Worm (Caenorhabditis elegans) whole organism, L4 larva: Measurements from ENCODE around the gene fat-6.

Experiments
- D1046.2 ChIP-seq: fragments of 200-800 bp; sonication (Bioruptor generic); IDR thresholded peaks from 2 replicates; pipeline ENCODE4 v1.3.6; 2022; ENCODE audit warnings: missing genetic modification characterization, missing compliant biosample characterization
- T20F7.1 ChIP-seq: fragments of 200-800 bp; sonication (Bioruptor generic); optimal IDR thresholded peaks from 2 replicates; lab custom pipeline; 2018; ENCODE audit warnings: mild to moderate bottlenecking, missing genetic modification characterization, missing compliant biosample characterization
- T26A8.4 ChIP-seq: fragments of 200-800 bp; sonication (Bioruptor generic); IDR thresholded peaks from 2 replicates; pipeline ENCODE4 v1.3.6; 2022; ENCODE audit warnings: missing genetic modification characterization, missing compliant biosample characterization
- Y105C5A.15 ChIP-seq: fragments of 200-800 bp; sonication (Bioruptor generic); IDR thresholded peaks from 2 replicates; pipeline ENCODE4 v1.3.6; 2022; ENCODE audit warnings: missing genetic modification characterization, missing compliant biosample characterization
- Y5F2A.4 ChIP-seq: fragments of 200-800 bp; sonication (Bioruptor generic); optimal IDR thresholded peaks from 2 replicates; lab custom pipeline; 2018; ENCODE audit warnings: mild to moderate bottlenecking, missing genetic modification characterization, missing compliant biosample characterization
- ZK337.2 ChIP-seq: fragments of 200-800 bp; sonication (Bioruptor generic); IDR thresholded peaks from 2 replicates; pipeline ENCODE4 v1.3.6; 2022; ENCODE audit warnings: missing genetic modification reagents, missing genetic modification characterization, missing compliant biosample characterization
- ZK546.5 ChIP-seq, 2 experiments: sonication (generic microtip); optimal IDR thresholded peaks; 2 replicates each; lab custom pipeline; 2017; ENCODE audit warnings: missing biosample characterization in 2 of 2, missing genetic modification characterization in 2 of 2
- aly-2 ChIP-seq: sonication (generic microtip); optimal IDR thresholded peaks from 2 replicates; lab custom pipeline; 2018; ENCODE audit warnings: missing biosample characterization, missing genetic modification characterization
- ama-1 ChIP-seq: fragments of 150-350 bp; optimal IDR thresholded peaks from 2 replicates; lab custom pipeline; 2014; ENCODE audit warnings: inconsistent platforms, mixed read lengths
- attf-4 ChIP-seq: sonication (generic microtip); optimal IDR thresholded peaks from 3 replicates; lab custom pipeline; 2017; ENCODE audit warnings: missing biosample characterization, missing genetic modification characterization
- ceh-82 ChIP-seq: sonication (generic microtip); optimal IDR thresholded peaks from 2 replicates; lab custom pipeline; 2017; ENCODE audit warnings: missing biosample characterization, missing genetic modification characterization
- cey-2 ChIP-seq: sonication (generic microtip); optimal IDR thresholded peaks from 3 replicates; lab custom pipeline; 2017; ENCODE audit warnings: missing genetic modification characterization, mild to moderate bottlenecking, missing compliant biosample characterization, antibody characterized with exemption, borderline replicate concordance; ENCODE audit not compliant: insufficient read depth
- daf-12 ChIP-seq: fragments of 150-350 bp; optimal IDR thresholded peaks from 2 replicates; lab custom pipeline; 2014; ENCODE audit warnings: missing biosample characterization, missing genetic modification reagents, missing genetic modification characterization
- daf-19 ChIP-seq: fragments of 200-800 bp; sonication (Bioruptor generic); conservative IDR thresholded peaks from 2 replicates; pipeline ENCODE4 v1.3.6; 2022; ENCODE audit warnings: missing genetic modification characterization, missing compliant biosample characterization
- dpl-1 ChIP-seq: fragments of 150-350 bp; optimal IDR thresholded peaks from 2 replicates; lab custom pipeline; 2014; ENCODE audit warnings: missing biosample characterization, missing genetic modification reagents, missing genetic modification characterization
- duxl-1 ChIP-seq: sonication (generic microtip); optimal IDR thresholded peaks from 2 replicates; lab custom pipeline; 2016; ENCODE audit warnings: mild to moderate bottlenecking, missing genetic modification characterization, moderate library complexity, missing compliant biosample characterization; ENCODE audit not compliant: poor library complexity
- fos-1 ChIP-seq: fragments of 150-350 bp; optimal IDR thresholded peaks from 2 replicates; lab custom pipeline; 2014; ENCODE audit warnings: missing biosample characterization, missing genetic modification characterization
- gei-8 ChIP-seq: fragments of 200-800 bp; sonication (Bioruptor generic); optimal IDR thresholded peaks from 2 replicates; lab custom pipeline; 2018; ENCODE audit warnings: mild to moderate bottlenecking, missing genetic modification characterization, missing compliant biosample characterization
- hlh-11 ChIP-seq: fragments of 200-800 bp; sonication (Bioruptor generic); optimal IDR thresholded peaks from 2 replicates; lab custom pipeline; 2018; ENCODE audit warnings: mild to moderate bottlenecking, missing genetic modification characterization, missing compliant biosample characterization
- jun-1 ChIP-seq: fragments of 150-350 bp; optimal IDR thresholded peaks from 2 replicates; lab custom pipeline; 2014; ENCODE audit warnings: missing biosample characterization, missing genetic modification reagents, missing genetic modification characterization
- madf-9 ChIP-seq: fragments of 200-800 bp; sonication (Bioruptor generic); conservative IDR thresholded peaks from 2 replicates; pipeline ENCODE4 v1.3.6; 2022; ENCODE audit warnings: missing genetic modification reagents, missing genetic modification characterization, missing compliant biosample characterization
- mdt-29 ChIP-seq: fragments of 200-800 bp; sonication (Bioruptor generic); IDR thresholded peaks from 2 replicates; pipeline ENCODE4 v1.3.6; 2022; ENCODE audit warnings: missing genetic modification reagents, missing genetic modification characterization, missing compliant biosample characterization
- nhr-237 ChIP-seq: sonication (generic microtip); optimal IDR thresholded peaks from 2 replicates; lab custom pipeline; 2017; ENCODE audit warnings: missing biosample characterization, missing genetic modification characterization
- nhr-25 ChIP-seq: sonication (generic microtip); optimal IDR thresholded peaks from 2 replicates; lab custom pipeline; 2017; ENCODE audit warnings: missing genetic modification characterization, mild to moderate bottlenecking, missing compliant biosample characterization, antibody characterized with exemption, moderate library complexity, borderline replicate concordance; ENCODE audit not compliant: insufficient read depth
- nhr-77 ChIP-seq: fragments of 150-350 bp; optimal IDR thresholded peaks from 2 replicates; lab custom pipeline; 2014; ENCODE audit warnings: missing biosample characterization, missing genetic modification characterization
- pha-4 ChIP-seq, 2 experiments: fragments of 150-350 bp in 1 of 2; fragments of 200-800 bp in 1 of 2; sonication (Bioruptor generic) in 1 of 2; IDR thresholded peaks in 1 of 2; optimal IDR thresholded peaks in 1 of 2; 2 replicates each; pipeline versions ENCODE4 v1.3.6 to Lab custom; 2014 to 2022; ENCODE audit warnings: missing genetic modification characterization in 2 of 2, missing genetic modification reagents in 2 of 2, missing biosample characterization in 1 of 2, missing compliant biosample characterization in 1 of 2
- pqm-1 ChIP-seq: sonication (generic microtip); optimal IDR thresholded peaks from 2 replicates; lab custom pipeline; 2017; ENCODE audit warnings: missing biosample characterization, missing genetic modification characterization
- rbr-2 ChIP-seq: sonication (generic microtip); optimal IDR thresholded peaks from 2 replicates; lab custom pipeline; 2016; ENCODE audit warnings: missing genotype, missing genetic modification characterization, missing compliant biosample characterization
- saeg-2 ChIP-seq: fragments of 200-800 bp; sonication (Bioruptor generic); IDR thresholded peaks from 2 replicates; pipeline ENCODE4 v1.3.6; 2022; ENCODE audit warnings: missing genetic modification reagents, missing genetic modification characterization, missing compliant biosample characterization
- sdz-12 ChIP-seq: fragments of 200-800 bp; sonication (Bioruptor generic); optimal IDR thresholded peaks from 2 replicates; lab custom pipeline; 2018; ENCODE audit warnings: mild to moderate bottlenecking, missing genetic modification characterization, missing compliant biosample characterization
- skn-1 ChIP-seq: fragments of 150-350 bp; optimal IDR thresholded peaks from 2 replicates; lab custom pipeline; 2014; ENCODE audit warnings: missing biosample characterization, missing genetic modification characterization
- spr-1 ChIP-seq: sonication (generic microtip); optimal IDR thresholded peaks from 2 replicates; lab custom pipeline; 2016; ENCODE audit warnings: mild to moderate bottlenecking, missing genetic modification characterization, missing compliant biosample characterization
- tag-97 ChIP-seq: fragments of 200-800 bp; sonication (Bioruptor generic); IDR thresholded peaks from 2 replicates; pipeline ENCODE4 v1.3.6; 2022; ENCODE audit warnings: missing genetic modification characterization, missing compliant biosample characterization
- tra-1 ChIP-seq: fragments of 200-800 bp; sonication (Bioruptor generic); IDR thresholded peaks from 2 replicates; pipeline ENCODE4 v1.3.6; 2022; ENCODE audit warnings: missing genetic modification reagents, missing genetic modification characterization, missing compliant biosample characterization
- unc-62 ChIP-seq, 3 experiments: fragments of 150-350 bp in 1 of 3; sonication (generic microtip); optimal IDR thresholded peaks in 2 of 3; peaks in 1 of 3; 1 replicate in 1 of 3; 2 replicates in 2 of 3; lab custom pipeline; 2014 to 2017; ENCODE audit warnings: missing biosample characterization in 3 of 3, missing genetic modification characterization in 3 of 3, missing genetic modification reagents in 3 of 3, missing genotype in 1 of 3
- vab-7 ChIP-seq: fragments of 200-800 bp; sonication (Bioruptor generic); IDR thresholded peaks from 2 replicates; pipeline ENCODE4 v1.3.6; 2022; ENCODE audit warnings: missing genetic modification reagents, missing genetic modification characterization, missing compliant biosample characterization
- zag-1 ChIP-seq: fragments of 150-350 bp; optimal IDR thresholded peaks from 2 replicates; lab custom pipeline; 2014; ENCODE audit warnings: missing biosample characterization, missing genetic modification characterization
- zip-11 ChIP-seq: fragments of 200-800 bp; sonication (Bioruptor generic); IDR thresholded peaks from 2 replicates; pipeline ENCODE4 v1.3.6; 2022; ENCODE audit warnings: missing genetic modification characterization, missing compliant biosample characterization
- zip-2 ChIP-seq: fragments of 150-350 bp; optimal IDR thresholded peaks from 2 replicates; lab custom pipeline; 2014; ENCODE audit warnings: missing biosample characterization, missing genetic modification characterization
- ztf-11 ChIP-seq: fragments of 150-350 bp; optimal IDR thresholded peaks from 2 replicates; lab custom pipeline; 2014; ENCODE audit warnings: missing biosample characterization, missing genetic modification characterization

Gene fat-6

DNA sequence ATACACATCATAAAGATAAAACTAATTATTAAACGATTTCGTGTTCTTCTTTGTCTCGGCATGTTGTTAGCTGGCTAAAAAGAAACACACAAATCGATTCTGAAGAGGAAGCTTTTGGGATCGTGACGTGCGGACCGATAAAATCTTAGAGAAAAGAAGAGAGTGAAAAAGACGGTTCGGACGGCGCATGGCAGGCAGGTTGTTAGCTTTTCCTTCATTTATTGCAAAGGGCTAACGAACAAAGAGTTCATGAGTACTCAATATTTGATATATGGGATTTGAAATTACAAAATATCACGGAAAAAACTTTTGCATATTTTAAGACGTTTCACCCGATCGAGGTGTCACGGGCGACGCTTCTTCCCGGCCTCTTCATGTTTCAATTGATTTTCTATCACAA is 30.1 kb upstream of the fat-6 start, which contains the start of gene ZK829.3:
TSS of gene ZK829.3 (minus strand) at position 101 of the 400 bp plus-strand sequence.
- TF ChIP-seq cey-2, result no peak
- TF ChIP-seq madf-9, result no peak
- no peak for TF ChIP-seq spr-1 (tag; lab: Kevin White, UChicago)
- TF ChIP-seq ztf-11 (tag; lab: Kevin White, UChicago), result no peak
- TF ChIP-seq dpl-1 (GFP tag; lab: Kevin White, UChicago), result no peak
- TF ChIP-seq hlh-11 (tag; lab: Kevin White, UChicago), result no peak
- no peak for TF ChIP-seq zip-11 (GFP tag; lab: Robert Waterston, UW)
- no peak for TF ChIP-seq sdz-12 (GFP tag; lab: Kevin White, UChicago)
- no peak for TF ChIP-seq skn-1 (tag; lab: Kevin White, UChicago)
- TF ChIP-seq fos-1 (tag; lab: Kevin White, UChicago), result no peak
- TF ChIP-seq ama-1 (lab: Kevin White, UChicago), result no peak
- TF ChIP-seq, all 104 proteins: peak for 0

DNA sequence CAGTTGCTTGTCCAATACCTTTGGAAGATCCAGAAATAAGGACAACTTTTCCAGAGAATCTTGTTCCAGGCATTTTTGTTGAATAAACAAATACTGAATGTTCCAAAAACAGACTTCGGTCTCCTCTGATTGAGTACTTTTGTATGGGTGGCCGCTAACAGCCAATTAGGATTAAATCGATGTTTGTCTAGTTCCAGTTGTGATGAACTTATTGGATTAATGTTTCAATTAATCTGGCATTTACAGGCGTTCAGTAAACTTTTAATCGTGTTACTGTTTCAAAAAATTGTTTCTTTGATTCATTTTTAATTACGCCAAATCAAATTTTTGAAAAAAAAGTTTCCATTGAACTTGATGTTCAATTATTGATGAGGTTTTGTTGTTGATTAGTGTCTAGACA is 26.8 kb upstream of the fat-6 start, which contains the start of gene ZK829.1:
TSS of gene ZK829.1 (minus strand) at position 101 of the 400 bp plus-strand sequence.
- TF ChIP-seq cey-2 (no peak), pqm-1 (tag; lab: Kevin White, UChicago) (no peak), tag-97 (no peak), attf-4 (no peak), ZK337.2 (GFP tag; lab: Robert Waterston, UW) (no peak), dpl-1 (GFP tag; lab: Kevin White, UChicago) (no peak), Y5F2A.4 (GFP tag; lab: Kevin White, UChicago) (no peak), Y105C5A.15 (GFP tag; lab: Robert Waterston, UW) (no peak), rbr-2 (tag; lab: Kevin White, UChicago) (no peak), ztf-11 (tag; lab: Kevin White, UChicago) (no peak), gei-8 (no peak), saeg-2 (GFP tag; lab: Robert Waterston, UW) (no peak), zip-2 (tag; lab: Kevin White, UChicago) (no peak), sdz-12 (GFP tag; lab: Kevin White, UChicago) (no peak), daf-12 (tag; lab: Kevin White, UChicago) (no peak)

ce11 chrIV:11938554-11938953 is 23.1 kb upstream of the fat-6 start:
- TF ChIP-seq aly-2 (tag; lab: Kevin White, UChicago), result no peak
- peak in 1 of 2 experiments; percentile 71 for TF ChIP-seq unc-62 (GFP tag; optimal IDR thresholded peaks at IDR 0.05 in 1 of 2; lab: Kevin White, UChicago)
- TF ChIP-seq unc-62 (tag; optimal IDR thresholded peaks at IDR 0.05; lab: Kevin White, UChicago), result no peak
- TF ChIP-seq T26A8.4 (GFP tag; lab: Robert Waterston, UW), result peak; percentile 38; the same call in 1 of the 2 replicates
- peak; percentile 27; the same call in 1 of the 2 replicates for TF ChIP-seq mdt-29 (GFP tag; lab: Robert Waterston, UW)

ce11 chrIV:11937087-11937486 is 21.6 kb upstream of the fat-6 start, which contains the start of gene slc-5A12:
Gene slc-5A12 (plus strand): TSS chrIV:11937419.
- TF ChIP-seq ZK546.5 (tag; optimal IDR thresholded peaks at IDR 0.05; lab: Kevin White, UChicago) (no peak), daf-19 (GFP tag; lab: Robert Waterston, UW) (no peak), sdz-12 (GFP tag; lab: Kevin White, UChicago) (no peak), tra-1 (GFP tag; lab: Robert Waterston, UW) (no peak), T20F7.1 (GFP tag; lab: Kevin White, UChicago) (no peak), pha-4 (GFP tag; IDR thresholded peaks at IDR 0.05; lab: Robert Waterston, UW) (no peak), pha-4 (tag; optimal IDR thresholded peaks at IDR 0.05; lab: Kevin White, UChicago) (no peak), nhr-237 (tag; lab: Kevin White, UChicago) (no peak), nhr-77 (tag; lab: Kevin White, UChicago) (no peak), duxl-1 (tag; lab: Kevin White, UChicago) (no peak), jun-1 (tag; lab: Kevin White, UChicago) (no peak), D1046.2 (GFP tag; lab: Robert Waterston, UW) (no peak), zip-11 (GFP tag; lab: Robert Waterston, UW) (no peak), ceh-82 (tag; lab: Kevin White, UChicago) (no peak), vab-7 (GFP tag; lab: Robert Waterston, UW) (no peak), zag-1 (tag; lab: Kevin White, UChicago) (no peak), nhr-25 (tag; lab: Kevin White, UChicago) (no peak)
